Worm (Caenorhabditis elegans) whole organism, late embryonic: ENCODE data around the gene Y52E8A.3.

Source experiments
- F13H6.1 ChIP-seq: sonication (generic microtip); optimal IDR thresholded peaks from 2 replicates; lab custom pipeline; 2016; ENCODE audit warnings: missing genetic modification characterization, missing compliant biosample characterization
- ceh-22 ChIP-seq: sonication (generic microtip); optimal IDR thresholded peaks from 2 replicates; lab custom pipeline; 2017; ENCODE audit warnings: missing biosample characterization, missing genetic modification characterization
- fkh-10 ChIP-seq: fragments of 150-350 bp; optimal IDR thresholded peaks from 2 replicates; lab custom pipeline; 2014; ENCODE audit warnings: missing biosample characterization, missing genetic modification reagents, missing genetic modification characterization
- hlh-13 ChIP-seq: fragments of 200-800 bp; sonication (Bioruptor generic); optimal IDR thresholded peaks from 2 replicates; lab custom pipeline; 2018; ENCODE audit warnings: mild to moderate bottlenecking, missing genetic modification characterization, missing compliant biosample characterization
- nhr-11 ChIP-seq: fragments of 150-350 bp; optimal IDR thresholded peaks from 2 replicates; lab custom pipeline; 2014; ENCODE audit warnings: missing biosample characterization, missing genetic modification characterization
- odd-2 ChIP-seq: sonication (generic microtip); optimal IDR thresholded peaks from 2 replicates; lab custom pipeline; 2017; ENCODE audit warnings: antibody characterized with exemption, mild to moderate bottlenecking, missing genetic modification characterization, missing compliant biosample characterization
- pqm-1 ChIP-seq: sonication (generic microtip); optimal IDR thresholded peaks from 2 replicates; lab custom pipeline; 2016; ENCODE audit warnings: missing genetic modification characterization, missing compliant biosample characterization
- pros-1 ChIP-seq: fragments of 150-350 bp; optimal IDR thresholded peaks from 2 replicates; lab custom pipeline; 2014; ENCODE audit warnings: missing biosample characterization, missing genetic modification reagents, missing genetic modification characterization
- sox-4 ChIP-seq: sonication (generic microtip); optimal IDR thresholded peaks from 2 replicates; lab custom pipeline; 2017; ENCODE audit warnings: mild to moderate bottlenecking, missing genetic modification characterization, inconsistent platforms, missing compliant biosample characterization

ce11 chrII:4281743-4282142 is 25.0 kb downstream of the Y52E8A.3 start, which contains the start of gene C01F1.5:
- TF ChIP-seq pros-1 (no peak), pqm-1 (tag; lab: Kevin White, UChicago) (no peak), sox-4 (tag; lab: Kevin White, UChicago) (no peak), odd-2 (tag; lab: Kevin White, UChicago) (no peak), hlh-13 (GFP tag; lab: Kevin White, UChicago) (no peak), F13H6.1 (no peak), fkh-10 (GFP tag; lab: Kevin White, UChicago) (no peak), ceh-22 (tag; lab: Kevin White, UChicago) (no peak), nhr-11 (tag; lab: Kevin White, UChicago) (no peak)
